Worm (Caenorhabditis elegans) whole organism, L1 larva: ENCODE data around the gene unc-47.
A peak's percentile ranks its signal among the peaks of the same experiment; 100 is the strongest.

Experiments
- C16A3.4 ChIP-seq: fragments of 150-350 bp; optimal IDR thresholded peaks from 2 replicates; lab custom pipeline; 2014; ENCODE audit warnings: missing biosample characterization, missing genetic modification characterization
- Y116A8C.19 ChIP-seq: sonication (generic microtip); optimal IDR thresholded peaks from 2 replicates; lab custom pipeline; 2016; ENCODE audit warnings: missing compliant biosample characterization, missing genetic modification characterization, borderline replicate concordance
- ceh-63 ChIP-seq: fragments of 200-800 bp; sonication (Bioruptor generic); optimal IDR thresholded peaks from 2 replicates; lab custom pipeline; 2018; ENCODE audit warnings: mild to moderate bottlenecking, missing genetic modification characterization, missing compliant biosample characterization
- ceh-8 ChIP-seq: fragments of 200-800 bp; sonication (Bioruptor generic); optimal IDR thresholded peaks from 2 replicates; lab custom pipeline; 2018; ENCODE audit warnings: mild to moderate bottlenecking, missing genetic modification characterization, moderate library complexity, missing compliant biosample characterization
- ceh-82 ChIP-seq, 3 experiments: fragments of 150-350 bp in 1 of 3; sonication (generic microtip) in 2 of 3; optimal IDR thresholded peaks; 2 replicates each; lab custom pipeline; 2014 to 2017; ENCODE audit warnings: missing biosample characterization in 3 of 3, missing genetic modification characterization in 3 of 3
- ces-1 ChIP-seq: fragments of 150-350 bp; optimal IDR thresholded peaks from 2 replicates; lab custom pipeline; 2014; ENCODE audit warnings: missing biosample characterization, missing genetic modification reagents, missing genetic modification characterization
- dpl-1 ChIP-seq, 3 experiments: fragments of 150-350 bp in 2 of 3; sonication (generic microtip) in 1 of 3; optimal IDR thresholded peaks; 2 replicates each; lab custom pipeline; 2014 to 2017; ENCODE audit warnings: missing biosample characterization in 3 of 3, missing genetic modification characterization in 3 of 3, missing genetic modification reagents in 3 of 3
- efl-1 ChIP-seq, 4 experiments: fragments of 150-350 bp; optimal IDR thresholded peaks in 3 of 4; peaks in 1 of 4; 1 replicate in 1 of 4; 2 replicates in 3 of 4; lab custom pipeline; 2014; ENCODE audit warnings: missing biosample characterization in 2 of 4, missing genetic modification characterization in 2 of 4, missing genetic modification reagents in 2 of 4
- fos-1 ChIP-seq: fragments of 150-350 bp; optimal IDR thresholded peaks from 2 replicates; lab custom pipeline; 2014; ENCODE audit warnings: missing biosample characterization, missing genetic modification characterization
- hpl-2 ChIP-seq: fragments of 150-350 bp; optimal IDR thresholded peaks from 2 replicates; lab custom pipeline; 2014; ENCODE audit warnings: missing biosample characterization, missing genetic modification reagents, missing genetic modification characterization
- lin-14 ChIP-seq: fragments of 200-800 bp; sonication (Bioruptor generic); optimal IDR thresholded peaks from 2 replicates; lab custom pipeline; 2018; ENCODE audit warnings: mild to moderate bottlenecking, missing genetic modification characterization, moderate library complexity, missing compliant biosample characterization
- lin-15B ChIP-seq: fragments of 150-350 bp; sonication (generic microtip); optimal IDR thresholded peaks from 3 replicates; lab custom pipeline; 2014; ENCODE audit warnings: missing biosample characterization, missing genetic modification characterization
- lin-35 ChIP-seq, 2 experiments: fragments of 150-350 bp; optimal IDR thresholded peaks; 2 replicates each; lab custom pipeline; 2014; ENCODE audit warnings: missing biosample characterization in 2 of 2, missing genetic modification characterization in 2 of 2, missing genetic modification reagents in 2 of 2
- lin-39 ChIP-seq: fragments of 150-350 bp; optimal IDR thresholded peaks from 2 replicates; lab custom pipeline; 2014; ENCODE audit warnings: missing biosample characterization, missing genetic modification reagents, missing genetic modification characterization
- lsy-2 ChIP-seq, 2 experiments: fragments of 150-350 bp; optimal IDR thresholded peaks; 2 replicates each; lab custom pipeline; 2014; ENCODE audit warnings: missing biosample characterization in 2 of 2, missing genetic modification characterization in 2 of 2
- mdl-1 ChIP-seq, 2 experiments: fragments of 150-350 bp; optimal IDR thresholded peaks; 2 replicates each; lab custom pipeline; 2014 to 2017; ENCODE audit warnings: missing biosample characterization in 2 of 2, missing genetic modification characterization in 2 of 2, inconsistent platforms in 1 of 2
- nhr-19 ChIP-seq: fragments of 200-800 bp; sonication (Bioruptor generic); conservative IDR thresholded peaks from 2 replicates; pipeline ENCODE4 v1.3.6; 2022; ENCODE audit warnings: missing genetic modification characterization, missing compliant biosample characterization
- nhr-20 ChIP-seq: sonication (generic microtip); optimal IDR thresholded peaks from 2 replicates; lab custom pipeline; 2016; ENCODE audit warnings: mild to moderate bottlenecking, missing genetic modification characterization, missing compliant biosample characterization
- nhr-47 ChIP-seq: sonication (generic microtip); optimal IDR thresholded peaks from 2 replicates; lab custom pipeline; 2016; ENCODE audit warnings: mild to moderate bottlenecking, missing genetic modification characterization, moderate library complexity, missing compliant biosample characterization
- nhr-71 ChIP-seq: sonication (generic microtip); optimal IDR thresholded peaks from 2 replicates; lab custom pipeline; 2016; ENCODE audit warnings: mild to moderate bottlenecking, missing genetic modification characterization, moderate library complexity, missing compliant biosample characterization
- nhr-85 ChIP-seq: sonication (generic microtip); peaks from one replicate; lab custom pipeline; 2016; ENCODE audit warnings: missing genetic modification characterization, inconsistent platforms, missing compliant biosample characterization
- nhr-90 ChIP-seq: sonication (generic microtip); optimal IDR thresholded peaks from 2 replicates; lab custom pipeline; 2016; ENCODE audit warnings: mild to moderate bottlenecking, missing genetic modification characterization, missing compliant biosample characterization; ENCODE audit not compliant: poor library complexity
- skn-1 ChIP-seq: fragments of 150-350 bp; optimal IDR thresholded peaks from 2 replicates; lab custom pipeline; 2014; ENCODE audit warnings: missing biosample characterization, missing genetic modification characterization
- sptf-1 ChIP-seq: fragments of 150-350 bp; optimal IDR thresholded peaks from 2 replicates; lab custom pipeline; 2014; ENCODE audit warnings: missing biosample characterization, missing genetic modification characterization
- tlp-1 ChIP-seq: fragments of 150-350 bp; optimal IDR thresholded peaks from 2 replicates; lab custom pipeline; 2014; ENCODE audit warnings: missing biosample characterization, missing genetic modification characterization
- unc-86 ChIP-seq: sonication (generic microtip); optimal IDR thresholded peaks from 2 replicates; lab custom pipeline; 2016; ENCODE audit warnings: missing genetic modification characterization, missing compliant biosample characterization
- vab-15 ChIP-seq: sonication (generic microtip); optimal IDR thresholded peaks from 2 replicates; lab custom pipeline; 2017; ENCODE audit warnings: missing genotype, mild to moderate bottlenecking, missing genetic modification characterization, missing compliant biosample characterization
- xbp-1 ChIP-seq: sonication (generic microtip); optimal IDR thresholded peaks from 2 replicates; lab custom pipeline; 2016; ENCODE audit warnings: missing genetic modification characterization, missing compliant biosample characterization
- zip-4 ChIP-seq: fragments of 200-800 bp; sonication (Bioruptor generic); optimal IDR thresholded peaks from 2 replicates; lab custom pipeline; 2018; ENCODE audit warnings: mild to moderate bottlenecking, missing genetic modification characterization, moderate library complexity, missing compliant biosample characterization
- ztf-11 ChIP-seq, 2 experiments: sonication (generic microtip); optimal IDR thresholded peaks; 2 replicates each; lab custom pipeline; 2016 to 2017; ENCODE audit warnings: missing genetic modification characterization in 2 of 2, missing biosample characterization in 1 of 2, missing compliant biosample characterization in 1 of 2

Gene unc-47

ce11 chrIII:10206352-10206751 lies 20.3 kb upstream of the unc-47 start:
- TF ChIP-seq ceh-8 (GFP tag; lab: Kevin White, UChicago) (no peak), efl-1 (optimal IDR thresholded peaks at IDR 0.05; lab: Kevin White, UChicago) (no peak), efl-1 (GFP tag; optimal IDR thresholded peaks at IDR 0.05 in 1 of 2; lab: Kevin White, UChicago) (peak in 1 of 2 experiments; percentile 82)

ce11 chrIII:10202894-10203871 lies 17.1 kb upstream of the unc-47 start, which contains the start of gene chc-1:
Gene chc-1 (plus strand): TSS chrIII:10203821.
- TF ChIP-seq nhr-85 (tag; lab: Kevin White, UChicago) = peak; percentile 48
- peak; percentile 12 for TF ChIP-seq nhr-47 (tag; lab: Kevin White, UChicago)
- TF ChIP-seq lsy-2 (tag; optimal IDR thresholded peaks at IDR 0.05; lab: Kevin White, UChicago) = peak in 1 of 2 experiments; percentile 71
- peak in 1 of 3 experiments; percentile 57 for TF ChIP-seq ceh-82 (tag; optimal IDR thresholded peaks at IDR 0.05; lab: Kevin White, UChicago)
- TF ChIP-seq skn-1 (tag; lab: Kevin White, UChicago) = peak; percentile 12
- peak; percentile 45 to 57 for TF ChIP-seq lin-35 (GFP tag; optimal IDR thresholded peaks at IDR 0.05; lab: Kevin White, UChicago)
- no peak for TF ChIP-seq nhr-19 (GFP tag; lab: Robert Waterston, UW)
- TF ChIP-seq xbp-1 (tag; lab: Kevin White, UChicago) = no peak
- TF ChIP-seq nhr-71 (tag; lab: Kevin White, UChicago) = peak; percentile 17
- TF ChIP-seq efl-1 (optimal IDR thresholded peaks at IDR 0.05; lab: Kevin White, UChicago) = peak; percentile 26 to 35
- peak in 1 of 2 experiments; percentile 43 for TF ChIP-seq efl-1 (GFP tag; optimal IDR thresholded peaks at IDR 0.05 in 1 of 2; lab: Kevin White, UChicago)
- TF ChIP-seq vab-15 (tag; lab: Kevin White, UChicago) = peak; percentile 2
- TF ChIP-seq lin-15B (tag; lab: Kevin White, UChicago) = peak; percentile 70
- TF ChIP-seq dpl-1 (GFP tag; optimal IDR thresholded peaks at IDR 0.05; lab: Kevin White, UChicago) = peak; percentile 17 to 51 (median 30)
- TF ChIP-seq sptf-1 = no peak
- peak; percentile 19 for TF ChIP-seq C16A3.4 (tag; lab: Kevin White, UChicago)
- TF ChIP-seq unc-86 (tag; lab: Kevin White, UChicago) = no peak
- peak in 1 of 2 experiments; percentile 18 for TF ChIP-seq mdl-1 (tag; optimal IDR thresholded peaks at IDR 0.05; lab: Kevin White, UChicago)
- TF ChIP-seq ces-1 = no peak
- TF ChIP-seq tlp-1 (tag; lab: Kevin White, UChicago) = no peak
- no peak for TF ChIP-seq hpl-2 (GFP tag; lab: Kevin White, UChicago)
- TF ChIP-seq, all 84 proteins: peak for 13

- TF ChIP-seq unc-86 (tag; lab: Kevin White, UChicago) (no peak), ceh-63 (GFP tag; lab: Kevin White, UChicago) (no peak), fos-1 (tag; lab: Kevin White, UChicago) (no peak), skn-1 (tag; lab: Kevin White, UChicago) (peak; percentile 50), zip-4 (peak; percentile 90), efl-1 (optimal IDR thresholded peaks at IDR 0.05; lab: Kevin White, UChicago) (no peak), efl-1 (GFP tag; optimal IDR thresholded peaks at IDR 0.05 in 1 of 2; lab: Kevin White, UChicago) (peak in 1 of 2 experiments; percentile 6), nhr-20 (tag; lab: Kevin White, UChicago) (no peak)
Observed at ce11 chrIII:10202391-10202790, 16.3 kb upstream of the unc-47 start.

- TF ChIP-seq lin-15B (tag; lab: Kevin White, UChicago) (no peak), ztf-11 (tag; optimal IDR thresholded peaks at IDR 0.05; lab: Kevin White, UChicago) (no peak), lin-14 (no peak), lin-39 (tag; lab: Kevin White, UChicago) (no peak), Y116A8C.19 (tag; lab: Kevin White, UChicago) (no peak), nhr-90 (no peak)
- TF ChIP-seq, all 84 proteins: peak for 0
Observed at ce11 chrIII:10201235-10201634, 15.2 kb upstream of the unc-47 start, which contains the start of the genes T20G5.13 and T20G5.12. Gene T20G5.13 (minus strand): TSS chrIII:10201335. Gene T20G5.12 (plus strand): TSS chrIII:10201604.
